Fruit fly (Drosophila melanogaster): Measurements from ENCODE around the gene CG33298.

DNA sequence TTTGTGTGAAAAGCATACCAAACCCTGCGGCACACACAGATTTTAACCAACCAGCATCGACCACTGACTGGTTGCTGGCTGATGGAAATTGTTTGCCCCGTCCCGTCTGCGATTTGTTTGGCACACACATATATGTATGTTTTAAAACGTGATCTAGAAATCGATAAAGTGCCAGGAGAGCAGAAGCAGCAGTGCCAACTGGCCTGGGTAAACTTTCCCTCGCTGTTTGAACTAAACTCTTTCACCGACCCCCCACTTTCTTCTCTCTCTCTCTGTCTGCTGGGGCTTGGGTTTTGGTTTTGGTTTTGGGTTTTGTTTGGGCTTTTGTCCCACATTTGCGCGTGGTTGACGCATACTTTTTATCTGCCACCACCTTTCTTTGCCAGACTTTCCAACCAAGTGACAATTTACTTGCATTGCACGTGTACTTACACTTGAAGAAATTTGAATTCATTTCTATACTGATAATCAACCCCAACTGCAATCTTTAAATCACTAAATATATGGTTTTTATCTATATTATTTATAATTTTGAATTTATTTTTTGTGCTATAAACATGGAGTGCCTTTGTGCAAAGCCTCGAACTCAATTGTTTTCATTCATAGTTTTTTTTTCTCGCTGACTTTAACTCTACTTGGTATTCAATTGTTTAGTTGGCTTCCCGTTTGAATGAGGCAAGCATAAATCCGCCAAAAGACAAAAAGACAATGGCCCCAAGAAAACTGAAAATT is 10.3 kb downstream of the CG33298 start:
- no peak for TF ChIP-seq CG14711 (tag; optimal IDR thresholded peaks at IDR 0.05)
- no peak for TF ChIP-seq ovo (GFP tag; optimal IDR thresholded peaks at IDR 0.05)
- no peak for TF ChIP-seq Crg-1 (GFP tag; optimal IDR thresholded peaks at IDR 0.05)
- TF ChIP-seq cic (GFP tag; optimal IDR thresholded peaks at IDR 0.05): no peak
- TF ChIP-seq CG1620 (GFP tag; optimal IDR thresholded peaks at IDR 0.05): no peak
- no peak for TF ChIP-seq Clk (GFP tag; optimal IDR thresholded peaks at IDR 0.05)
- no peak for TF ChIP-seq CG7045 (GFP tag; optimal IDR thresholded peaks at IDR 0.05)
- TF ChIP-seq CG5204 (GFP tag; optimal IDR thresholded peaks at IDR 0.05): no peak
- TF ChIP-seq bab1 (GFP tag; optimal IDR thresholded peaks at IDR 0.05): no peak

All from whole organism, adult.